Worm (Caenorhabditis elegans): ENCODE data around the gene tlp-1.

- TF ChIP-seq ama-1 (optimal IDR thresholded peaks at IDR 0.05) (no peak), skn-1 (tag; optimal IDR thresholded peaks at IDR 0.05) (no peak), lin-11 (tag; optimal IDR thresholded peaks at IDR 0.05) (no peak), unc-55 (GFP tag; optimal IDR thresholded peaks at IDR 0.05) (no peak), alr-1 (tag; optimal IDR thresholded peaks at IDR 0.05) (no peak), lsy-2 (tag; optimal IDR thresholded peaks at IDR 0.05) (no peak), nhr-129 (tag; optimal IDR thresholded peaks at IDR 0.05) (no peak), ceh-82 (tag; optimal IDR thresholded peaks at IDR 0.05) (no peak), nhr-237 (tag; optimal IDR thresholded peaks at IDR 0.05) (no peak)
These were observed 6.5 kb upstream of the tlp-1 start for ce11 chrIV:13710367-13710766.
